Worm (Caenorhabditis elegans) whole organism, L2 larva: ENCODE data around the gene sek-5.

Experiments
- ama-1 ChIP-seq: fragments of 150-350 bp; optimal IDR thresholded peaks from 2 replicates; lab custom pipeline; 2018; ENCODE audit warnings: inconsistent platforms
- blmp-1 ChIP-seq: sonication (generic microtip); optimal IDR thresholded peaks from 2 replicates; lab custom pipeline; 2017; ENCODE audit warnings: missing genetic modification characterization, mild to moderate bottlenecking, missing compliant biosample characterization, antibody characterized with exemption, moderate library complexity; ENCODE audit not compliant: insufficient read depth
- elt-3 ChIP-seq: sonication (generic microtip); optimal IDR thresholded peaks from 2 replicates; lab custom pipeline; 2017; ENCODE audit warnings: missing biosample characterization, missing genetic modification characterization
- fos-1 ChIP-seq: fragments of 150-350 bp; optimal IDR thresholded peaks from 2 replicates; lab custom pipeline; 2014; ENCODE audit warnings: missing biosample characterization, missing genetic modification characterization
- lin-11 ChIP-seq: fragments of 150-350 bp; sonication (generic microtip); optimal IDR thresholded peaks from 2 replicates; lab custom pipeline; 2014; ENCODE audit warnings: missing biosample characterization, missing genetic modification characterization, inconsistent platforms, mixed read lengths
- mab-5 ChIP-seq: fragments of 150-350 bp; optimal IDR thresholded peaks from 2 replicates; lab custom pipeline; 2014; ENCODE audit warnings: missing biosample characterization, missing genetic modification characterization
- peb-1 ChIP-seq: fragments of 150-350 bp; optimal IDR thresholded peaks from 2 replicates; lab custom pipeline; 2014; ENCODE audit warnings: missing biosample characterization, missing genetic modification characterization
- snpc-4 ChIP-seq: fragments of 150-350 bp; optimal IDR thresholded peaks from 2 replicates; lab custom pipeline; 2014; ENCODE audit warnings: missing biosample characterization, missing genetic modification characterization
- ztf-4 ChIP-seq: fragments of 150-350 bp; optimal IDR thresholded peaks from 2 replicates; lab custom pipeline; 2014; ENCODE audit warnings: missing biosample characterization, missing genetic modification characterization

The sek-5 gene

DNA sequence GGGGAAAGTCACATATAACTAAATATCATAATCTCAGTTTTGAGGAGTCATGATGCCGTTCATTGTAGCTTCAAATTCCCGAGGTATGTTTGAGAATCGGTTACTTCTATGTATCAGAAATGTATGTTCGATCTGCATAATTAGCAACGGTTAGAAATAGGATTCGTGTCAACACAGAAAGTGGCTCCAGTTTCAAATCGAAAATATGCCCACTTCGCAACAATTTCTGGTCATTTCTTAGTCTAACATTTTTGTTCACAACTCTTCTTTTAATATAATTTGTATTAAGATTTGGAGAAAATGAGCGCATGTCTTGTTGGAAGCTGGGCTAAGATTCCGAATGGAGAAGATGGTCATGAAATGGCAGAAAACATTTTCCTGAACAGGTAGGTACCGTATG lies 36.1 kb downstream of the sek-5 start, which contains the start of gene pks-1:
pks-1 (plus strand) TSS at position 301 of the 400 bp plus-strand sequence.
- TF ChIP-seq ama-1 (lab: Kevin White, UChicago) (no peak), elt-3 (tag; lab: Kevin White, UChicago) (no peak), fos-1 (tag; lab: Kevin White, UChicago) (no peak), peb-1 (tag; lab: Kevin White, UChicago) (no peak), mab-5 (tag; lab: Kevin White, UChicago) (no peak), blmp-1 (no peak)

DNA sequence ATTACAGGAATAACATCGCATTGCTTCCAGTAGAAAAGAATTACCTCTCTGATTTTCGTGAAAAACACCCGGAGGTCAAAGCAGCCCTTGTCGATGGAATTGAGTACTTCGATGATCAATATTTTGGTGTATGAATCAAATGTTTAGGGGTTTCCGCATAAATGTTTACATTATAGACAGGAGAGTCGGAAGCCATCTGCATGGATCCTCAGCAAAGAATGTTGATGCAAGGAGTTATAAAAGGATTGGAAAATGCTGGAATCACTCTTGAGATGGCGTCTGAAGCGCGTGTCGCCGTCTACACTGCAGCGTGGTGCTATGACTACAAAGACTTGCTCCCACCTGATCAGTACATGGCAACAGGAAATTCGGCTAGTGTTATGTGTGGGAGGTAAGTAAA lies 36.8 kb downstream of the sek-5 start, which contains the start of gene C41A3.2:
C41A3.2 (minus strand) TSS at position 101 of the 400 bp plus-strand sequence.
- TF ChIP-seq lin-11 (tag; lab: Kevin White, UChicago) (no peak), snpc-4 (tag; lab: Kevin White, UChicago) (no peak), ztf-4 (tag; lab: Kevin White, UChicago) (no peak)
